Worm (Caenorhabditis elegans) whole organism, L4/young adult: Measurements from ENCODE around the gene epg-3.

ENCODE experiments used
- dao-5 ChIP-seq: sonication (generic microtip); optimal IDR thresholded peaks from 2 replicates; lab custom pipeline; 2016; ENCODE audit warnings: missing genotype, missing genetic modification characterization, moderate library complexity, missing compliant biosample characterization
- him-1 ChIP-seq: sonication (generic microtip); optimal IDR thresholded peaks from 2 replicates; lab custom pipeline; 2016; ENCODE audit warnings: missing genotype, missing genetic modification reagents, missing genetic modification characterization, missing compliant biosample characterization

ce11 chrIII:12932776-12933175, 1.7 kb upstream of the epg-3 start:
- no peak for TF ChIP-seq him-1 (tag; lab: Kevin White, UChicago)
- TF ChIP-seq dao-5: no peak
